Fruit fly (Drosophila melanogaster) whole organism, prepupa: ENCODE results near the gene CG13896.
A peak's percentile ranks its signal among the peaks of the same experiment; 100 is the strongest.

ENCODE experiments used
- CG10631 ChIP-seq: fragments of 200-800 bp; sonication (Bioruptor generic); optimal IDR thresholded peaks from 2 replicates; lab custom pipeline; 2016; ENCODE audit warnings: missing biosample characterization, missing genetic modification characterization
- CG11762 ChIP-seq: fragments of 200-800 bp; sonication (Bioruptor generic); optimal IDR thresholded peaks from 3 replicates; lab custom pipeline; 2016; ENCODE audit warnings: missing biosample characterization, missing genetic modification characterization; ENCODE audit not compliant: insufficient read depth
- CG11902 ChIP-seq: fragments of 200-800 bp; sonication (Bioruptor generic); optimal IDR thresholded peaks from 3 replicates; lab custom pipeline; 2016; ENCODE audit warnings: missing biosample characterization, missing genetic modification characterization
- CG15336 ChIP-seq: fragments of 200-800 bp; sonication (Bioruptor generic); IDR thresholded peaks from 2 replicates; pipeline ENCODE4 v1.3.6; 2022; ENCODE audit warnings: missing biosample characterization, missing genetic modification characterization
- CG1621 ChIP-seq: fragments of 200-800 bp; sonication (Bioruptor generic); optimal IDR thresholded peaks from 3 replicates; lab custom pipeline; 2018; ENCODE audit warnings: missing biosample characterization, mild to moderate bottlenecking, missing genetic modification characterization
- CG31627 ChIP-seq: fragments of 200-800 bp; sonication (Bioruptor generic); optimal IDR thresholded peaks from 3 replicates; lab custom pipeline; 2016; ENCODE audit warnings: missing biosample characterization, missing genetic modification characterization
- CG34406 ChIP-seq: fragments of 200-800 bp; sonication (Bioruptor generic); optimal IDR thresholded peaks from 3 replicates; lab custom pipeline; 2016; ENCODE audit warnings: missing biosample characterization, missing genetic modification characterization
- CG3919 ChIP-seq: fragments of 200-800 bp; sonication (Bioruptor generic); optimal IDR thresholded peaks from 3 replicates; lab custom pipeline; 2016; ENCODE audit warnings: missing biosample characterization, missing genetic modification characterization
- CG4318 ChIP-seq: fragments of 200-800 bp; sonication (Bioruptor generic); optimal IDR thresholded peaks from 3 replicates; lab custom pipeline; 2017; ENCODE audit warnings: missing biosample characterization, mild to moderate bottlenecking, missing genetic modification characterization
- CG6163 ChIP-seq: fragments of 200-800 bp; sonication (Bioruptor generic); IDR thresholded peaks from 3 replicates; pipeline ENCODE4 v1.3.6; 2022; ENCODE audit warnings: missing biosample characterization, missing genetic modification characterization
- CG6276 ChIP-seq: fragments of 200-800 bp; sonication (Bioruptor generic); optimal IDR thresholded peaks from 2 replicates; lab custom pipeline; 2017; ENCODE audit warnings: missing biosample characterization, mild to moderate bottlenecking, missing genetic modification characterization
- CG6808 ChIP-seq: fragments of 200-800 bp; sonication (Bioruptor generic); optimal IDR thresholded peaks from 3 replicates; lab custom pipeline; 2017; ENCODE audit warnings: missing biosample characterization, missing genetic modification characterization, mild to moderate bottlenecking, moderate library complexity, missing genetic modification reagents
- CG6854 ChIP-seq: fragments of 200-800 bp; sonication (Bioruptor generic); optimal IDR thresholded peaks from 2 replicates; lab custom pipeline; 2017; ENCODE audit warnings: missing biosample characterization, mild to moderate bottlenecking, missing genetic modification characterization
- CG8119 ChIP-seq: fragments of 200-800 bp; sonication (Bioruptor generic); IDR thresholded peaks from 3 replicates; pipeline ENCODE4 v1.3.6; 2022; ENCODE audit warnings: missing biosample characterization, missing genetic modification characterization
- CG8632 ChIP-seq: fragments of 200-800 bp; sonication (Bioruptor generic); optimal IDR thresholded peaks from 3 replicates; lab custom pipeline; 2016; ENCODE audit warnings: missing biosample characterization, missing genetic modification characterization
- CG9139 ChIP-seq: fragments of 200-800 bp; sonication (Bioruptor generic); optimal IDR thresholded peaks from 3 replicates; lab custom pipeline; 2017; ENCODE audit warnings: missing biosample characterization, mild to moderate bottlenecking, missing genetic modification characterization
- Eip75B ChIP-seq: fragments of 200-800 bp; sonication (Bioruptor generic); optimal IDR thresholded peaks from 3 replicates; lab custom pipeline; 2016; ENCODE audit warnings: missing biosample characterization, missing genetic modification characterization
- Eip78C ChIP-seq: fragments of 200-800 bp; sonication (Bioruptor generic); peaks from one replicate; lab custom pipeline; 2016; ENCODE audit warnings: missing biosample characterization, missing genetic modification characterization
- Eip93F ChIP-seq: fragments of 200-800 bp; sonication (Bioruptor generic); optimal IDR thresholded peaks from 2 replicates; lab custom pipeline; 2016; ENCODE audit warnings: missing biosample characterization, mild to moderate bottlenecking, missing genetic modification characterization
- Ets21C ChIP-seq: fragments of 200-800 bp; sonication (Bioruptor generic); optimal IDR thresholded peaks from 3 replicates; lab custom pipeline; 2016; ENCODE audit warnings: missing biosample characterization, missing genetic modification characterization
- Ets96B ChIP-seq: fragments of 200-800 bp; optimal IDR thresholded peaks from 2 replicates; lab custom pipeline; 2019; ENCODE audit warnings: missing biosample characterization, mild to moderate bottlenecking, missing genetic modification characterization, moderate library complexity
- Gug ChIP-seq: fragments of 200-800 bp; sonication (Bioruptor generic); IDR thresholded peaks from 2 replicates; pipeline ENCODE4 v1.3.6; 2022; ENCODE audit warnings: missing biosample characterization, missing genetic modification characterization
- Hr38 ChIP-seq: sonication (Bioruptor generic); optimal IDR thresholded peaks from 2 replicates; lab custom pipeline; 2016; ENCODE audit warnings: missing biosample characterization, missing genetic modification characterization
- Hr39 ChIP-seq: fragments of 200-800 bp; sonication (Bioruptor generic); optimal IDR thresholded peaks from 2 replicates; lab custom pipeline; 2016; ENCODE audit warnings: missing biosample characterization, missing genetic modification characterization
- Hr4 ChIP-seq: fragments of 200-800 bp; sonication (Bioruptor generic); optimal IDR thresholded peaks from 3 replicates; lab custom pipeline; 2016; ENCODE audit warnings: missing biosample characterization, missing genetic modification characterization
- Lpt ChIP-seq: fragments of 200-800 bp; sonication (Bioruptor generic); optimal IDR thresholded peaks from 3 replicates; lab custom pipeline; 2016; ENCODE audit warnings: missing biosample characterization, missing genetic modification characterization
- Met ChIP-seq: fragments of 200-800 bp; sonication (Bioruptor generic); optimal IDR thresholded peaks from 3 replicates; lab custom pipeline; 2016; ENCODE audit warnings: missing biosample characterization, missing genetic modification characterization
- Sox14 ChIP-seq: fragments of 200-800 bp; sonication (Bioruptor generic); optimal IDR thresholded peaks from 3 replicates; lab custom pipeline; 2016; ENCODE audit warnings: missing biosample characterization, missing genetic modification characterization
- achi ChIP-seq: fragments of 200-800 bp; sonication (Bioruptor generic); optimal IDR thresholded peaks from 3 replicates; lab custom pipeline; 2016; ENCODE audit warnings: missing biosample characterization, missing genetic modification characterization
- cyc ChIP-seq: fragments of 200-800 bp; sonication (Bioruptor generic); optimal IDR thresholded peaks from 3 replicates; lab custom pipeline; 2016; ENCODE audit warnings: missing biosample characterization, missing genetic modification characterization
- dac ChIP-seq: fragments of 200-800 bp; sonication (Bioruptor generic); optimal IDR thresholded peaks from 2 replicates; lab custom pipeline; 2017; ENCODE audit warnings: missing biosample characterization, mild to moderate bottlenecking, missing genetic modification characterization
- dsx ChIP-seq: fragments of 200-800 bp; optimal IDR thresholded peaks from 3 replicates; lab custom pipeline; 2019; ENCODE audit warnings: missing biosample characterization, mild to moderate bottlenecking, missing genetic modification characterization, moderate library complexity; ENCODE audit not compliant: poor library complexity, severe bottlenecking
- eg ChIP-seq: fragments of 200-800 bp; sonication (Bioruptor generic); IDR thresholded peaks from 3 replicates; pipeline ENCODE4 v1.3.6; 2022; ENCODE audit warnings: missing biosample characterization, missing genetic modification characterization
- fd59A ChIP-seq: fragments of 200-800 bp; sonication (Bioruptor generic); optimal IDR thresholded peaks from 2 replicates; lab custom pipeline; 2017; ENCODE audit warnings: missing biosample characterization, mild to moderate bottlenecking, missing genetic modification characterization, missing genetic modification reagents
- fd85E ChIP-seq: fragments of 200-800 bp; sonication (Bioruptor generic); optimal IDR thresholded peaks from 3 replicates; lab custom pipeline; 2016; ENCODE audit warnings: missing biosample characterization, missing genetic modification characterization
- fkh ChIP-seq: fragments of 200-800 bp; sonication (Bioruptor generic); optimal IDR thresholded peaks from 3 replicates; lab custom pipeline; 2017; ENCODE audit warnings: missing biosample characterization, mild to moderate bottlenecking, missing genetic modification characterization, moderate library complexity
- pdm3 ChIP-seq: fragments of 200-800 bp; sonication (Bioruptor generic); optimal IDR thresholded peaks from 3 replicates; lab custom pipeline; 2016; ENCODE audit warnings: missing biosample characterization, missing genetic modification characterization
- salr ChIP-seq, 2 experiments: fragments of 200-800 bp; sonication (Bioruptor generic); optimal IDR thresholded peaks; 3 replicates each; lab custom pipeline; 2016 to 2018; ENCODE audit warnings: missing biosample characterization in 2 of 2, missing genetic modification characterization in 2 of 2, mild to moderate bottlenecking in 1 of 2
- spab ChIP-seq: fragments of 200-800 bp; sonication (Bioruptor generic); optimal IDR thresholded peaks from 2 replicates; lab custom pipeline; 2017; ENCODE audit warnings: missing biosample characterization, mild to moderate bottlenecking, missing genetic modification characterization, missing genetic modification reagents
- ss ChIP-seq, 2 experiments: fragments of 200-800 bp; sonication (Bioruptor generic); optimal IDR thresholded peaks; 2 replicates in 1 of 2; 3 replicates in 1 of 2; lab custom pipeline; 2017 to 2018; ENCODE audit warnings: mild to moderate bottlenecking in 2 of 2, missing biosample characterization in 2 of 2, missing genetic modification characterization in 2 of 2, moderate library complexity in 1 of 2
- svp ChIP-seq: fragments of 200-800 bp; sonication (Bioruptor generic); peaks from one replicate; lab custom pipeline; 2016; ENCODE audit warnings: missing biosample characterization, missing genetic modification characterization
- topi ChIP-seq: fragments of 200-800 bp; sonication (Bioruptor generic); optimal IDR thresholded peaks from 3 replicates; lab custom pipeline; 2016; ENCODE audit warnings: missing biosample characterization, missing genetic modification characterization

Gene CG13896

DNA sequence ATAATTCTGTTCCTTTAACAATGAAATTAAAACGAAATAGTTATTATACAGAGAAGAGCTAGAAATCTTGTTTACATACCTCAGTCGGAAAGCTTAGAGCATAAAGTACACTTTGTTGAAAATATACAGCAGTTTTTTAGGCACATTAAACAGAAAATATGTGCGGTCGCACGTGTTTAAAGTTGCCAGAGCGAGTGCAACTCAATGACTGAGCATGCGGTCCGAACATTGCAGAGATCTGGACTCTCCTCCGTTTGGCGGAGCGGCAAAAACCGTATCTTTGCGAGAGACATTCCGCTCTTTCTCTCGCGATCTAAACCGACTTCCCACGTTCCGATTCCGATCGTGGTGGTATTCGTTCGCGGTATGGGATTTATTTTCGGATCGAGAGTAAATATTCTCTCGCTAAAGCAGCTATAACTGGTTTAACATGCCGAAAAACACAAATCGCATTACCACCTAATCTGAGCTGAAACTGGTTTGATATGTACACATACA lies 3.6 kb downstream of the CG13896 start, which contains the start of gene CG13895:
TSS of gene CG13895 (minus strand) at position 214 of the 498 bp plus-strand sequence.
- TF ChIP-seq fkh (GFP tag; lab: Kevin White, UChicago), result peak; percentile 39
- TF ChIP-seq CG6163 (GFP tag; lab: Robert Waterston, UW), result no peak
- peak; percentile 79 for TF ChIP-seq CG1621 (tag; lab: Kevin White, UChicago)
- TF ChIP-seq CG34406 (GFP tag; lab: Kevin White, UChicago), result no peak
- no peak for TF ChIP-seq Lpt (GFP tag; lab: Kevin White, UChicago)
- peak; percentile 19 for TF ChIP-seq Met
- no peak for TF ChIP-seq pdm3 (GFP tag; lab: Kevin White, UChicago)
- no peak for TF ChIP-seq topi (GFP tag; lab: Kevin White, UChicago)
- TF ChIP-seq Eip75B, result no peak
- TF ChIP-seq Eip93F (GFP tag; lab: Kevin White, UChicago), result no peak
- TF ChIP-seq dac (GFP tag; lab: Kevin White, UChicago), result no peak
- no peak for TF ChIP-seq CG4318
- no peak for TF ChIP-seq spab (GFP tag; lab: Kevin White, UChicago)
- TF ChIP-seq cyc, result no peak
- no peak for TF ChIP-seq Hr38 (GFP tag; lab: Kevin White, UChicago)
- TF ChIP-seq Sox14, result no peak
- TF ChIP-seq CG10631, result no peak
- TF ChIP-seq CG15336, result no peak
- no peak for TF ChIP-seq CG6276 (GFP tag; lab: Kevin White, UChicago)
- no peak for TF ChIP-seq Ets21C (GFP tag; lab: Kevin White, UChicago)
- TF ChIP-seq salr (GFP tag; optimal IDR thresholded peaks at IDR 0.05; lab: Kevin White, UChicago), result no peak
- TF ChIP-seq CG11762 (GFP tag; lab: Kevin White, UChicago), result no peak
- peak; percentile 42; the same call in 1 of the 3 replicates for TF ChIP-seq eg (GFP tag; lab: Robert Waterston, UW)
- peak; percentile 37 for TF ChIP-seq CG6854 (GFP tag; lab: Kevin White, UChicago)
- TF ChIP-seq CG31627 (GFP tag; lab: Kevin White, UChicago), result no peak
- peak; percentile 70 for TF ChIP-seq Eip78C (GFP tag; lab: Kevin White, UChicago)
- TF ChIP-seq Hr4 (GFP tag; lab: Kevin White, UChicago), result no peak
- no peak for TF ChIP-seq Gug (GFP tag; lab: Robert Waterston, UW)
- peak; percentile 21 to 26 for TF ChIP-seq ss (GFP tag; optimal IDR thresholded peaks at IDR 0.05; lab: Kevin White, UChicago)
- TF ChIP-seq achi (GFP tag; lab: Kevin White, UChicago), result no peak
- no peak for TF ChIP-seq CG3919 (GFP tag; lab: Kevin White, UChicago)
- no peak for TF ChIP-seq fd59A (GFP tag; lab: Kevin White, UChicago)
- peak; percentile 45 for TF ChIP-seq CG6808 (GFP tag; lab: Kevin White, UChicago)
- TF ChIP-seq CG11902 (GFP tag; lab: Kevin White, UChicago), result no peak
- no peak for TF ChIP-seq CG9139 (GFP tag; lab: Kevin White, UChicago)
- TF ChIP-seq svp (GFP tag; lab: Kevin White, UChicago), result no peak
- no peak for TF ChIP-seq fd85E (GFP tag; lab: Kevin White, UChicago)
- TF ChIP-seq Ets96B, result no peak
- TF ChIP-seq dsx (GFP tag; lab: Kevin White, UChicago), result no peak
- TF ChIP-seq CG8632 (GFP tag; lab: Kevin White, UChicago), result no peak
- no peak for TF ChIP-seq Hr39 (GFP tag; lab: Kevin White, UChicago)
- peak; percentile 20; the same call in 1 of the 3 replicates for TF ChIP-seq CG8119
